Worm (Caenorhabditis elegans): ENCODE results near the gene F57E7.4.
"Not testable (repeated sequence)": the region's sequence is repeated elsewhere in the genome, so short reads cannot be mapped to it uniquely, and the experiment has no call there.

Gene F57E7.4

DNA sequence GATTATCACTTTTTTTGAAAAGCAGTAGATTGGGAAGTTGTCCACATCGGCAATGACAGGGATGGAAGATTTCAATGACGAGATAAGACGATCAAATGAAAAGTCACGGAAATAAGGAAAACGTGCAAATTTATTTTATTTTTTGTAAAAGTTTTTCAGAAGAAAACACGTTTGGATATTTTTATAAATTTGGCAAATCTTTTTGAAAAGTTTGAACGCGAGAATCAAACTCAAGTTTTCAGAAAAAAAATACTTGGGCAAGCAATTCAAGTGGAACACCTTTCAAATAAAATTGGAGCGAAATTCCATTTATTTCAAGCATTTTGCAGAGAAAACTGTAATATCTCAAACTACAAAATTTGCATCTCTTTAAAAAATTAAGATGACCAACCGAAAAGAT is 34.3 kb upstream of the F57E7.4 start, which contains the start of gene F36D3.5:
F36D3.5 (minus strand) TSS at position 101 of the 400 bp plus-strand sequence.
- TF ChIP-seq unc-39, nhr-77, ceh-82 (tag; optimal IDR thresholded peaks at IDR 0.05): not testable (repeated sequence)

DNA sequence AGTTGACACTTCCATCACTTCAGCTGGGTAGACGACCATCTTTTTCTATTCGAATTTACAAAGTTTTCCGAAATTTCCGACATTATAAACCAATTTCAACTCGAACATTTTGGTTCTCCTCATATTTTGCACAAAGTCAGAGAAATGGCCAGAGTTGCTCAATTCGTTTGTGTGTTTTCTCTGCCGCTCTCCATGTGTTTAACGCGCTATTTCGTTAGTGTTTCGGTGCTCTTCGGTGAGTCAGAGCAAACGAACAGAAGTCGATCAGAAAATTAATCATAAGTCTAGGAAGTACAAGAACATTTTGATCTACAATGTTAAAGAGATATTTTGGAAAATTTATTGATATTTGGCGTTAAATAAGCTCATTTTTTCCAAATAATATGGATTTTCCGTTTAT is 27.8 kb upstream of the F57E7.4 start, which contains the start of gene srr-3:
srr-3 (minus strand) TSS at position 101 of the 400 bp plus-strand sequence.
- TF ChIP-seq egl-27 (tag; optimal IDR thresholded peaks at IDR 0.05) (no peak), tbx-2 (tag; optimal IDR thresholded peaks at IDR 0.05) (no peak), nhr-23 (tag; optimal IDR thresholded peaks at IDR 0.05) (no peak), nhr-12 (tag; optimal IDR thresholded peaks at IDR 0.05) (no peak)

DNA sequence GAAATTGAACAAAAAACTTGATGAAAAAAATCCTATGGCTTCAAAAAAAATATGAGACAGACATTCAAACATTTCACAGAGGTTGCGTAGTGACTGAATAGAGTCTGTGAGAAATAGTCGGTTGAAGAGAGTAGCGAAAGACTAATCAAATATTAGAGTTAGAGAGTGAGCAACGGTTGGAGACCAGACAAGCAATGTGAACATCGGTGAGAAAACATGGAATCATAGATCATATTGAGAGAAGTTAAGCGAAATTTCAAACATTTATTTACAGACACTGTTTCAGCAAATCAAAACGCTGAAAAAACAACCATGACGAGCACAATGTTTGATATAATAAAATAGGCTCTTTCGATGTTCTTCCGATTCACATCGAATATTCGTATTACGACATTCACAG is 25.8 kb upstream of the F57E7.4 start:
- TF ChIP-seq nhr-11 (tag; optimal IDR thresholded peaks at IDR 0.05) (no peak), pha-4 (tag; optimal IDR thresholded peaks at IDR 0.05) (peak; percentile 49)

DNA sequence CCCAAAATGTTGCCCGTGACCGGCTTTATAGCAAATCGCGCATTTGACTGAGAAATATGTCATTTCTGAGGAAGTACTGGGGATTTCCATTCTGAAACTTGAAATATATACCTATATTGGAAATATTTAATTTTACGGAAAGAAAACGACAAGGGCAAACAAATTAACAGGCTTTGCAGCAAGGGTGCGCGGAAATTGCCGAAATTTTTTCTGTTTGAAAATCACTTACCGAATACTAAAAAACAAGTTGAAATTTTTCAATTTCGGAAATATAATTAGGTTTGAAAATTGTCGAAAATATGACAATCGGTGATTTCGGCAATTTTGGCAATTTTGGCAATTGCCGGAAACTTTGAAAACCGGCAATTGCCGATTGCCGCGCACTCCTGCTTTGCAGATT is 25.0 kb upstream of the F57E7.4 start, which contains the start of gene nhr-54:
nhr-54 (minus strand) TSS at position 101 of the 400 bp plus-strand sequence.
- TF ChIP-seq nhr-43 (tag; optimal IDR thresholded peaks at IDR 0.05; ENCODE audit: poor library complexity, severe bottlenecking) (no peak), elt-3 (tag; optimal IDR thresholded peaks at IDR 0.05) (no peak), nhr-23 (tag; optimal IDR thresholded peaks at IDR 0.05) (no peak), pha-4 (tag; optimal IDR thresholded peaks at IDR 0.05) (no peak)

DNA sequence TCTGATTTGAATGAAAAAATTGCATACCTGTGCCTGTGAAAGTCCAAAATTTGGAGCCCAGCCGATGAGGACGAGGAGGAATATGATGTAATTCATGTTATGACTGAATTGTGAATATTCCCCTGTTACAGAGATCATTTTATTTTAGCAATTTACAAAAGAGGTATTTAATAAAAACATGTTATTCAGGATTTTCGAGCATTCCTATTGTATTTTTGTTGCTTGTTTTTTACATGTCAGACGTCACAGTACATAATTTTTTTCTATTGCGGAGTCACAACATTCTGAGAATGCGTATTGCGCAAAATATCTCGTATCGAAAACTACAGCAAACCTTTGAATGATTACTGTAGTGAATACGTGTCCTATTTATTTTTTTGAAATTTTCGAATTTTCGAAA is 22.3 kb upstream of the F57E7.4 start, which contains the start of gene F36D3.14:
F36D3.14 (minus strand) TSS at position 101 of the 400 bp plus-strand sequence.
- TF ChIP-seq elt-3 (tag; optimal IDR thresholded peaks at IDR 0.05), result no peak
- TF ChIP-seq ceh-28 (tag; optimal IDR thresholded peaks at IDR 0.05), result no peak
- no peak for TF ChIP-seq ztf-4 (tag; optimal IDR thresholded peaks at IDR 0.05)
- TF ChIP-seq elt-2 (tag; optimal IDR thresholded peaks at IDR 0.05), result no peak
- TF ChIP-seq nhr-25 (tag; optimal IDR thresholded peaks at IDR 0.05), result no peak

DNA sequence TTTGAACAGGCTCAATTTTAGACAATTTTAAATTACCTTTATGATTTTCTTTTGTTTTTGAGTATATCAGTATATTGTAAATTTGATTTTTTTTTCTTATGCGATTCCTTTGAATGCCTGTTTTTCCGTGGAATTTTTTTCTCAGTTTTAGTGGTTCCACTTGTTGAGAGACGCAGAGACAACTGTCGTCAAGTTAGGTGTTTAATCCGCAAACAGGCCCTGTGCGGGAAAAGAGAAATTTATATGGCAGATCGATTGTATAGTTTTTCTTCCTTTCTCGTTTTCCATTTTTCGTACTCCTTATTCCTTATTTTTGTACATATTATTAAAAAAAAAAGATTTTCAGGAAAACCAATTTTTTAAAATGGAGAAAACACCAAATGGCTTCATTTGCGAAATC is 18.2 kb upstream of the F57E7.4 start, which contains the start of gene F36D3.1:
F36D3.1 (plus strand) TSS at position 347 of the 400 bp plus-strand sequence.
- TF ChIP-seq mml-1 (tag; optimal IDR thresholded peaks at IDR 0.05) (no peak), nfya-1 (tag; optimal IDR thresholded peaks at IDR 0.05; ENCODE audit: insufficient read depth) (peak; percentile 70), ztf-4 (tag; optimal IDR thresholded peaks at IDR 0.05) (no peak), aly-2 (tag; optimal IDR thresholded peaks at IDR 0.05) (no peak), pqm-1 (tag; optimal IDR thresholded peaks at IDR 0.05) (no peak), skn-1 (tag; optimal IDR thresholded peaks at IDR 0.05) (peak; percentile 15), nhr-12 (tag; optimal IDR thresholded peaks at IDR 0.05) (no peak), nhr-25 (tag; optimal IDR thresholded peaks at IDR 0.05) (no peak), lsy-12 (tag; optimal IDR thresholded peaks at IDR 0.05) (no peak), jun-1 (tag; optimal IDR thresholded peaks at IDR 0.05) (no peak), egl-27 (tag; optimal IDR thresholded peaks at IDR 0.05) (no peak), nhr-237 (tag; optimal IDR thresholded peaks at IDR 0.05) (no peak), nhr-76 (tag; optimal IDR thresholded peaks at IDR 0.05) (no peak), nhr-23 (tag; optimal IDR thresholded peaks at IDR 0.05) (no peak), nhr-43 (tag; optimal IDR thresholded peaks at IDR 0.05; ENCODE audit: poor library complexity, severe bottlenecking) (no peak), R02D3.7 (tag; optimal IDR thresholded peaks at IDR 0.05) (no peak), ceh-82 (tag; optimal IDR thresholded peaks at IDR 0.05) (no peak), fkh-2 (tag; optimal IDR thresholded peaks at IDR 0.05) (no peak), sea-2 (GFP tag; optimal IDR thresholded peaks at IDR 0.05) (no peak), tbx-2 (tag; optimal IDR thresholded peaks at IDR 0.05) (no peak), nhr-67 (tag; optimal IDR thresholded peaks at IDR 0.05) (no peak), egl-5 (tag; optimal IDR thresholded peaks at IDR 0.05) (no peak), nhr-28 (tag; optimal IDR thresholded peaks at IDR 0.05) (no peak), unc-39 (tag; optimal IDR thresholded peaks at IDR 0.05) (no peak), pha-4 (tag; optimal IDR thresholded peaks at IDR 0.05) (peak; percentile 58), nhr-11 (tag; optimal IDR thresholded peaks at IDR 0.05) (no peak), lin-39 (tag; optimal IDR thresholded peaks at IDR 0.05) (no peak), daf-12 (tag; optimal IDR thresholded peaks at IDR 0.05) (no peak), eor-1 (tag; optimal IDR thresholded peaks at IDR 0.05) (no peak), ceh-9 (tag; optimal IDR thresholded peaks at IDR 0.05) (no peak), hmg-11 (tag; optimal IDR thresholded peaks at IDR 0.05) (peak; percentile 22), mdl-1 (tag; optimal IDR thresholded peaks at IDR 0.05) (no peak), ceh-16 (tag; optimal IDR thresholded peaks at IDR 0.05) (no peak), unc-62 (GFP tag; optimal IDR thresholded peaks at IDR 0.05) (no peak), snpc-4 (tag; optimal IDR thresholded peaks at IDR 0.05) (peak; percentile 70), fos-1 (tag; optimal IDR thresholded peaks at IDR 0.05) (no peak), fkh-10 (GFP tag; optimal IDR thresholded peaks at IDR 0.05) (no peak), ama-1 (optimal IDR thresholded peaks at IDR 0.05) (no peak)

All from whole organism, L3 larva.